Fruit fly (Drosophila melanogaster) whole organism: ENCODE data around the gene CG43051.

Source experiments
- pan ChIP-seq: fragments of >200 bp; optimal IDR thresholded peaks from 2 replicates; lab custom pipeline; 2017
- psq ChIP-seq: fragments of >200 bp; optimal IDR thresholded peaks from 2 replicates; lab custom pipeline; 2017

DNA sequence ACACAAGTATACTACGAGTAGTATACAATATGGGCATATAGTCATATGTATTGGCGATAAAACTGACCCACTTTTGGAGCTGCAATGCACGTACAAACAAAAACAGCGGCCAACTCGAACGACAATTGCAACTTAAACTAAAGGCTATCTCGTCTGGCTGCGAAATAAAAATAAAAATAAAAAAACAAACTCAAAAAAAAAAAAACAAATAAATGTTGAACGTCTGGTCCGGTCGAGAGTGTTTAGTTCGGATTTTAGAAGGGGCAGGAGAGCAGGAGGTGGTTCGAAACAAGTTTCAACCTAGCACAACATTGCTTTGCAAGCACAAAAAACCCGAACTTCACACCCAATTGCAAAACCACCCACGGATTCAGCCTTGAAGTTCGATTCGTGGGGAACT is 35.8 kb upstream of the CG43051 start:
- TF ChIP-seq psq (lab: Kevin White, UChicago) (no peak), pan (lab: Kevin White, UChicago) (no peak)
